Worm (Caenorhabditis elegans) whole organism, early embryonic: ENCODE results near the gene M05D6.5.

ENCODE experiments used
- B0310.2 ChIP-seq: sonication (generic microtip); optimal IDR thresholded peaks from 2 replicates; lab custom pipeline; 2016; ENCODE audit warnings: mild to moderate bottlenecking, missing genetic modification characterization, missing compliant biosample characterization
- F13C5.2 ChIP-seq: sonication (generic microtip); optimal IDR thresholded peaks from 2 replicates; lab custom pipeline; 2017; ENCODE audit warnings: mild to moderate bottlenecking, missing genetic modification characterization, inconsistent platforms, missing compliant biosample characterization
- aly-1 ChIP-seq: sonication (generic microtip); optimal IDR thresholded peaks from 2 replicates; lab custom pipeline; 2016; ENCODE audit warnings: missing genetic modification characterization, missing compliant biosample characterization
- ama-1 ChIP-seq: fragments of 150-350 bp; optimal IDR thresholded peaks from 2 replicates; lab custom pipeline; 2014
- ceh-13 ChIP-seq: fragments of 200-800 bp; sonication (Bioruptor generic); optimal IDR thresholded peaks from 2 replicates; lab custom pipeline; 2018; ENCODE audit warnings: mild to moderate bottlenecking, missing genetic modification characterization, missing compliant biosample characterization
- ceh-36 ChIP-seq: sonication (generic microtip); optimal IDR thresholded peaks from 2 replicates; lab custom pipeline; 2016; ENCODE audit warnings: missing genetic modification characterization, inconsistent platforms, missing compliant biosample characterization
- ets-7 ChIP-seq: sonication (generic microtip); optimal IDR thresholded peaks from 2 replicates; lab custom pipeline; 2016; ENCODE audit warnings: missing genotype, missing genetic modification characterization, missing compliant biosample characterization
- flt-1 ChIP-seq: fragments of 200-800 bp; sonication (Bioruptor generic); IDR thresholded peaks from 2 replicates; pipeline ENCODE4 v1.3.6; 2022; ENCODE audit warnings: missing genetic modification characterization, missing compliant biosample characterization
- hmbx-1 ChIP-seq: sonication (generic microtip); optimal IDR thresholded peaks from 2 replicates; lab custom pipeline; 2016; ENCODE audit warnings: mild to moderate bottlenecking, missing genetic modification characterization, missing compliant biosample characterization
- hmg-4 ChIP-seq: fragments of 200-800 bp; sonication (Bioruptor generic); optimal IDR thresholded peaks from 2 replicates; lab custom pipeline; 2018; ENCODE audit warnings: mild to moderate bottlenecking, missing genetic modification characterization, missing compliant biosample characterization
- hnd-1 ChIP-seq: sonication (generic microtip); optimal IDR thresholded peaks from 2 replicates; lab custom pipeline; 2016; ENCODE audit warnings: missing genetic modification characterization, missing compliant biosample characterization
- pes-1 ChIP-seq: fragments of 200-800 bp; sonication (Bioruptor generic); IDR thresholded peaks from 2 replicates; pipeline ENCODE4 v1.3.6; 2022; ENCODE audit warnings: missing genetic modification reagents, missing genetic modification characterization, missing compliant biosample characterization
- scrt-1 ChIP-seq: fragments of 200-800 bp; sonication (Bioruptor generic); IDR thresholded peaks from 2 replicates; pipeline ENCODE4 v1.3.6; 2022; ENCODE audit warnings: missing genetic modification characterization, missing compliant biosample characterization
- sea-1 ChIP-seq: fragments of 200-800 bp; sonication (Bioruptor generic); conservative IDR thresholded peaks from 2 replicates; pipeline ENCODE4 v1.3.6; 2022; ENCODE audit warnings: missing genetic modification characterization, missing compliant biosample characterization
- tbx-11 ChIP-seq: fragments of 200-800 bp; sonication (Bioruptor generic); IDR thresholded peaks from 2 replicates; pipeline ENCODE4 v1.3.6; 2022; ENCODE audit warnings: missing genetic modification characterization, missing compliant biosample characterization
- tbx-37 ChIP-seq: fragments of 200-800 bp; sonication (Bioruptor generic); conservative IDR thresholded peaks from 2 replicates; pipeline ENCODE4 v1.3.6; 2022; ENCODE audit warnings: missing genetic modification reagents, missing genetic modification characterization, missing compliant biosample characterization
- tra-4 ChIP-seq: sonication (generic microtip); optimal IDR thresholded peaks from 2 replicates; lab custom pipeline; 2017; ENCODE audit warnings: missing genetic modification characterization, missing compliant biosample characterization

Gene M05D6.5

ce11 chrII:8498173-8498572 is 16.2 kb upstream of the M05D6.5 start:
- TF ChIP-seq ets-7, result no peak
- TF ChIP-seq tra-4 (tag; lab: Kevin White, UChicago), result no peak
- no peak for TF ChIP-seq tbx-11 (GFP tag; lab: Robert Waterston, UW)
- no peak for TF ChIP-seq pes-1 (GFP tag; lab: Robert Waterston, UW)
- TF ChIP-seq flt-1, result no peak
- TF ChIP-seq F13C5.2 (tag; lab: Kevin White, UChicago), result no peak
- no peak for TF ChIP-seq hmbx-1 (tag; lab: Kevin White, UChicago)
- TF ChIP-seq sea-1 (GFP tag; lab: Robert Waterston, UW), result no peak
- no peak for TF ChIP-seq scrt-1 (GFP tag; lab: Robert Waterston, UW)

- no peak for TF ChIP-seq F13C5.2 (tag; lab: Kevin White, UChicago)
- TF ChIP-seq hmg-4 (GFP tag; lab: Kevin White, UChicago), result no peak
- no peak for TF ChIP-seq flt-1
- no peak for TF ChIP-seq hnd-1 (tag; lab: Kevin White, UChicago)
- no peak for TF ChIP-seq B0310.2 (tag; lab: Kevin White, UChicago)
- TF ChIP-seq sea-1 (GFP tag; lab: Robert Waterston, UW), result no peak
- TF ChIP-seq ceh-13 (GFP tag; lab: Kevin White, UChicago), result no peak
- no peak for TF ChIP-seq tbx-11 (GFP tag; lab: Robert Waterston, UW)
- TF ChIP-seq tbx-37, result no peak
- no peak for TF ChIP-seq ama-1 (lab: Kevin White, UChicago)
- no peak for TF ChIP-seq ceh-36 (tag; lab: Kevin White, UChicago)
- no peak for TF ChIP-seq aly-1 (tag; lab: Kevin White, UChicago)
- no peak for TF ChIP-seq pes-1 (GFP tag; lab: Robert Waterston, UW)
- TF ChIP-seq tra-4 (tag; lab: Kevin White, UChicago), result no peak
- no peak for TF ChIP-seq scrt-1 (GFP tag; lab: Robert Waterston, UW)
- no peak for TF ChIP-seq hmbx-1 (tag; lab: Kevin White, UChicago)
- no peak for TF ChIP-seq ets-7
These were observed 14.2 kb upstream of the M05D6.5 start for ce11 chrII:8496184-8496583.

- TF ChIP-seq ama-1 (lab: Kevin White, UChicago), result no peak
- TF ChIP-seq tra-4 (tag; lab: Kevin White, UChicago), result no peak
- no peak for TF ChIP-seq hnd-1 (tag; lab: Kevin White, UChicago)
- no peak for TF ChIP-seq hmg-4 (GFP tag; lab: Kevin White, UChicago)
- no peak for TF ChIP-seq pes-1 (GFP tag; lab: Robert Waterston, UW)
- no peak for TF ChIP-seq F13C5.2 (tag; lab: Kevin White, UChicago)
- TF ChIP-seq tbx-37, result no peak
- TF ChIP-seq aly-1 (tag; lab: Kevin White, UChicago), result no peak
- TF ChIP-seq hmbx-1 (tag; lab: Kevin White, UChicago), result no peak
- TF ChIP-seq sea-1 (GFP tag; lab: Robert Waterston, UW), result no peak
- TF ChIP-seq B0310.2 (tag; lab: Kevin White, UChicago), result no peak
- TF ChIP-seq ceh-13 (GFP tag; lab: Kevin White, UChicago), result no peak
- TF ChIP-seq ets-7, result no peak
- TF ChIP-seq scrt-1 (GFP tag; lab: Robert Waterston, UW), result no peak
These were observed 12.3 kb upstream of the M05D6.5 start, which contains the start of gene M05D6.9 for ce11 chrII:8494228-8494717. TSS of gene M05D6.9 (plus strand) at chrII:8494278.

- TF ChIP-seq scrt-1 (GFP tag; lab: Robert Waterston, UW), result no peak
- no peak for TF ChIP-seq pes-1 (GFP tag; lab: Robert Waterston, UW)
- TF ChIP-seq ceh-13 (GFP tag; lab: Kevin White, UChicago), result no peak
- no peak for TF ChIP-seq sea-1 (GFP tag; lab: Robert Waterston, UW)
- TF ChIP-seq B0310.2 (tag; lab: Kevin White, UChicago), result no peak
- TF ChIP-seq hnd-1 (tag; lab: Kevin White, UChicago), result no peak
- no peak for TF ChIP-seq ets-7
- no peak for TF ChIP-seq aly-1 (tag; lab: Kevin White, UChicago)
- no peak for TF ChIP-seq tbx-11 (GFP tag; lab: Robert Waterston, UW)
- TF ChIP-seq tra-4 (tag; lab: Kevin White, UChicago), result no peak
- TF ChIP-seq ama-1 (lab: Kevin White, UChicago), result no peak
These were observed 6.1 kb upstream of the M05D6.5 start for ce11 chrII:8488123-8488522.

- TF ChIP-seq hmbx-1 (tag; lab: Kevin White, UChicago) (no peak), hmg-4 (GFP tag; lab: Kevin White, UChicago) (no peak), sea-1 (GFP tag; lab: Robert Waterston, UW) (no peak), ceh-36 (tag; lab: Kevin White, UChicago) (no peak), F13C5.2 (tag; lab: Kevin White, UChicago) (no peak), B0310.2 (tag; lab: Kevin White, UChicago) (no peak), flt-1 (no peak), ceh-13 (GFP tag; lab: Kevin White, UChicago) (no peak), ama-1 (lab: Kevin White, UChicago) (no peak), pes-1 (GFP tag; lab: Robert Waterston, UW) (no peak), scrt-1 (GFP tag; lab: Robert Waterston, UW) (no peak), tbx-37 (no peak), hnd-1 (tag; lab: Kevin White, UChicago) (no peak), ets-7 (no peak), tra-4 (tag; lab: Kevin White, UChicago) (no peak)
These were observed 3.6 kb upstream of the M05D6.5 start, which contains the start of gene gbh-2 for ce11 chrII:8485603-8486002. TSS of gene gbh-2 (plus strand) at chrII:8485879.

ce11 chrII:8484546-8484945 is 2.5 kb upstream of the M05D6.5 start:
- TF ChIP-seq tbx-37 (no peak), ama-1 (lab: Kevin White, UChicago) (no peak), hmbx-1 (tag; lab: Kevin White, UChicago) (no peak), flt-1 (no peak), B0310.2 (tag; lab: Kevin White, UChicago) (no peak), tra-4 (tag; lab: Kevin White, UChicago) (no peak), tbx-11 (GFP tag; lab: Robert Waterston, UW) (no peak), F13C5.2 (tag; lab: Kevin White, UChicago) (no peak), ceh-13 (GFP tag; lab: Kevin White, UChicago) (no peak), hmg-4 (GFP tag; lab: Kevin White, UChicago) (no peak), ceh-36 (tag; lab: Kevin White, UChicago) (no peak), aly-1 (tag; lab: Kevin White, UChicago) (no peak), hnd-1 (tag; lab: Kevin White, UChicago) (no peak)
